Worm (Caenorhabditis elegans): ENCODE measurements around the gene T24E12.12.

- TF ChIP-seq him-1 (tag; optimal IDR thresholded peaks at IDR 0.05): no peak
- no peak for TF ChIP-seq W03F9.2 (tag; optimal IDR thresholded peaks at IDR 0.05)
- no peak for TF ChIP-seq dao-5 (tag; optimal IDR thresholded peaks at IDR 0.05)
Measured at ce11 chrII:3805518-3805917, 46.4 kb downstream of the T24E12.12 start.

Measured in whole organism, L4/young adult.